Worm (Caenorhabditis elegans) whole organism, L2 larva: ENCODE results near the gene F53F1.3.
A peak's percentile ranks its signal among the peaks of the same experiment; 100 is the strongest.

Source experiments
- C34F6.9 ChIP-seq: fragments of 150-350 bp; optimal IDR thresholded peaks from 2 replicates; lab custom pipeline; 2014; ENCODE audit warnings: missing biosample characterization, missing genetic modification characterization
- F13H6.1 ChIP-seq: sonication (generic microtip); optimal IDR thresholded peaks from 2 replicates; lab custom pipeline; 2016; ENCODE audit warnings: missing genetic modification characterization, missing compliant biosample characterization
- R02D3.7 ChIP-seq: fragments of 150-350 bp; optimal IDR thresholded peaks from 2 replicates; lab custom pipeline; 2014; ENCODE audit warnings: missing biosample characterization, missing genetic modification characterization
- Y55F3AM.14 ChIP-seq: fragments of 200-800 bp; sonication (Bioruptor generic); optimal IDR thresholded peaks from 2 replicates; lab custom pipeline; 2018; ENCODE audit warnings: mild to moderate bottlenecking, missing genetic modification characterization, missing compliant biosample characterization
- alr-1 ChIP-seq: fragments of 150-350 bp; optimal IDR thresholded peaks from 2 replicates; lab custom pipeline; 2014; ENCODE audit warnings: missing biosample characterization, missing genetic modification characterization
- aly-2 ChIP-seq: fragments of 150-350 bp; optimal IDR thresholded peaks from 2 replicates; lab custom pipeline; 2014; ENCODE audit warnings: missing biosample characterization, missing genetic modification characterization
- blmp-1 ChIP-seq: sonication (generic microtip); optimal IDR thresholded peaks from 2 replicates; lab custom pipeline; 2017; ENCODE audit warnings: missing genetic modification characterization, mild to moderate bottlenecking, missing compliant biosample characterization, antibody characterized with exemption, moderate library complexity; ENCODE audit not compliant: insufficient read depth
- ceh-16 ChIP-seq: fragments of 150-350 bp; optimal IDR thresholded peaks from 2 replicates; lab custom pipeline; 2014; ENCODE audit warnings: missing biosample characterization, missing genetic modification characterization
- ceh-82 ChIP-seq: fragments of 150-350 bp; optimal IDR thresholded peaks from 2 replicates; lab custom pipeline; 2014; ENCODE audit warnings: missing biosample characterization, missing genetic modification characterization
- crh-2 ChIP-seq: sonication (generic microtip); optimal IDR thresholded peaks from 2 replicates; lab custom pipeline; 2017; ENCODE audit warnings: missing biosample characterization, missing genetic modification characterization
- dmd-4 ChIP-seq: sonication (generic microtip); optimal IDR thresholded peaks from 2 replicates; lab custom pipeline; 2017; ENCODE audit warnings: missing biosample characterization, missing genetic modification characterization
- elt-1 ChIP-seq: fragments of 150-350 bp; optimal IDR thresholded peaks from 2 replicates; lab custom pipeline; 2014; ENCODE audit warnings: missing biosample characterization, missing genetic modification characterization
- elt-3 ChIP-seq: sonication (generic microtip); optimal IDR thresholded peaks from 2 replicates; lab custom pipeline; 2017; ENCODE audit warnings: missing biosample characterization, missing genetic modification characterization
- fos-1 ChIP-seq: fragments of 150-350 bp; optimal IDR thresholded peaks from 2 replicates; lab custom pipeline; 2014; ENCODE audit warnings: missing biosample characterization, missing genetic modification characterization
- lin-11 ChIP-seq: fragments of 150-350 bp; sonication (generic microtip); optimal IDR thresholded peaks from 2 replicates; lab custom pipeline; 2014; ENCODE audit warnings: missing biosample characterization, missing genetic modification characterization, inconsistent platforms, mixed read lengths
- lin-13 ChIP-seq: fragments of 150-350 bp; optimal IDR thresholded peaks from 2 replicates; lab custom pipeline; 2014; ENCODE audit warnings: missing biosample characterization, missing genetic modification reagents, missing genetic modification characterization
- lin-39 ChIP-seq: fragments of 150-350 bp; optimal IDR thresholded peaks from 2 replicates; lab custom pipeline; 2014; ENCODE audit warnings: missing biosample characterization, missing genetic modification reagents, missing genetic modification characterization
- lsy-2 ChIP-seq, 2 experiments: fragments of 150-350 bp in 1 of 2; sonication (generic microtip) in 1 of 2; optimal IDR thresholded peaks; 2 replicates each; lab custom pipeline; 2014 to 2017; ENCODE audit warnings: missing biosample characterization in 2 of 2, missing genetic modification characterization in 2 of 2
- mbf-1 ChIP-seq: sonication (generic microtip); optimal IDR thresholded peaks from 2 replicates; lab custom pipeline; 2017; ENCODE audit warnings: missing biosample characterization, missing genetic modification characterization
- nhr-10 ChIP-seq: sonication (generic microtip); optimal IDR thresholded peaks from 2 replicates; lab custom pipeline; 2017; ENCODE audit warnings: missing biosample characterization, missing genetic modification characterization
- nhr-12 ChIP-seq: fragments of 150-350 bp; optimal IDR thresholded peaks from 2 replicates; lab custom pipeline; 2014; ENCODE audit warnings: missing biosample characterization, missing genetic modification characterization
- nhr-129 ChIP-seq: fragments of 150-350 bp; optimal IDR thresholded peaks from 2 replicates; lab custom pipeline; 2014; ENCODE audit warnings: missing biosample characterization, missing genetic modification characterization
- nhr-21 ChIP-seq: fragments of 150-350 bp; optimal IDR thresholded peaks from 2 replicates; lab custom pipeline; 2014; ENCODE audit warnings: missing biosample characterization, missing genetic modification characterization
- nhr-23 ChIP-seq: fragments of 150-350 bp; optimal IDR thresholded peaks from 2 replicates; lab custom pipeline; 2014; ENCODE audit warnings: missing biosample characterization, missing genetic modification reagents, missing genetic modification characterization
- nhr-237 ChIP-seq: fragments of 150-350 bp; optimal IDR thresholded peaks from 2 replicates; lab custom pipeline; 2014; ENCODE audit warnings: missing biosample characterization, missing genetic modification characterization
- nhr-25 ChIP-seq: fragments of 150-350 bp; sonication (generic microtip); optimal IDR thresholded peaks from 3 replicates; lab custom pipeline; 2014; ENCODE audit warnings: missing biosample characterization, missing genetic modification characterization
- nhr-6 ChIP-seq: fragments of 150-350 bp; optimal IDR thresholded peaks from 2 replicates; lab custom pipeline; 2014; ENCODE audit warnings: missing biosample characterization, missing genetic modification characterization
- nhr-77 ChIP-seq: fragments of 150-350 bp; optimal IDR thresholded peaks from 2 replicates; lab custom pipeline; 2014; ENCODE audit warnings: missing biosample characterization, missing genetic modification characterization
- peb-1 ChIP-seq: fragments of 150-350 bp; optimal IDR thresholded peaks from 2 replicates; lab custom pipeline; 2014; ENCODE audit warnings: missing biosample characterization, missing genetic modification characterization
- sem-4 ChIP-seq: fragments of 150-350 bp; optimal IDR thresholded peaks from 2 replicates; lab custom pipeline; 2014; ENCODE audit warnings: missing biosample characterization, missing genetic modification reagents, missing genetic modification characterization
- skn-1 ChIP-seq: sonication (generic microtip); optimal IDR thresholded peaks from 2 replicates; lab custom pipeline; 2017; ENCODE audit warnings: missing biosample characterization, missing genetic modification characterization
- sma-3 ChIP-seq: sonication (generic microtip); optimal IDR thresholded peaks from 2 replicates; lab custom pipeline; 2016; ENCODE audit warnings: missing genetic modification reagents, missing genetic modification characterization, missing compliant biosample characterization
- sma-9 ChIP-seq, 2 experiments: fragments of 150-350 bp in 1 of 2; sonication (generic microtip) in 1 of 2; optimal IDR thresholded peaks; 2 replicates each; lab custom pipeline; 2014 to 2016; ENCODE audit warnings: missing genetic modification characterization in 2 of 2, mild to moderate bottlenecking in 1 of 2, missing biosample characterization in 1 of 2, missing compliant biosample characterization in 1 of 2, missing genetic modification reagents in 1 of 2, moderate library complexity in 1 of 2
- unc-55 ChIP-seq: fragments of 150-350 bp; sonication (generic microtip); optimal IDR thresholded peaks from 3 replicates; lab custom pipeline; 2014; ENCODE audit warnings: missing biosample characterization, missing genetic modification reagents, missing genetic modification characterization
- unc-62 ChIP-seq: fragments of 150-350 bp; optimal IDR thresholded peaks from 2 replicates; lab custom pipeline; 2014; ENCODE audit warnings: missing biosample characterization, missing genetic modification reagents, missing genetic modification characterization
- zag-1 ChIP-seq: fragments of 150-350 bp; optimal IDR thresholded peaks from 2 replicates; lab custom pipeline; 2014; ENCODE audit warnings: missing biosample characterization, missing genetic modification characterization
- ztf-1 ChIP-seq: fragments of 200-800 bp; sonication (Bioruptor generic); conservative IDR thresholded peaks from 2 replicates; pipeline ENCODE4 v1.3.6; 2022; ENCODE audit warnings: missing genetic modification characterization, missing compliant biosample characterization
- ztf-11 ChIP-seq: sonication (generic microtip); optimal IDR thresholded peaks from 2 replicates; lab custom pipeline; 2017; ENCODE audit warnings: missing biosample characterization, missing genetic modification characterization
- ztf-4 ChIP-seq: fragments of 150-350 bp; optimal IDR thresholded peaks from 2 replicates; lab custom pipeline; 2014; ENCODE audit warnings: missing biosample characterization, missing genetic modification characterization

Gene F53F1.3

DNA sequence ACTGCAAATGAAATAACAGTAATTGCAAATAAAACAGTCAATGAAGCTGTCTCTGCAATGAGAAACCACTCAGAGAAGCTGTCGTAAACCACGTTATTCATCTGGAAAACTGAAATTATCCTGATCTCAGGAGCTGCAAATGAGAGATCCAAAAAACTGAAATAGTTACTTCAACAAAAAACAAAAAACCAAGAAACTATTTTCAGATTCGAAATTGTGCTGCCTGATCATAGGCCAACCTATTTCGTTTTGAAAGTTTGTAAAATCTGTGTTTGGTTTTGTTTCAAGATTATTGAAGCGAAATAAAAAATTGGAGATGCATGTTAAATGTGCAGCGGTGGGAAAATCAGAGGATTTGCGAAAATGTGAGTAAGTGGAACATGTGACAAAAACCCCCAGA lies 12.6 kb downstream of the F53F1.3 start, which contains the start of gene srv-8:
srv-8 (minus strand) TSS at position 101 of the 400 bp plus-strand sequence.
- TF ChIP-seq lin-13 (GFP tag; lab: Kevin White, UChicago) = no peak
- no peak for TF ChIP-seq nhr-129 (tag; lab: Kevin White, UChicago)
- no peak for TF ChIP-seq alr-1 (tag; lab: Kevin White, UChicago)
- TF ChIP-seq ztf-4 = no peak
- no peak for TF ChIP-seq sma-3
- no peak for TF ChIP-seq zag-1 (tag; lab: Kevin White, UChicago)
- no peak for TF ChIP-seq lin-39 (tag; lab: Kevin White, UChicago)
- no peak for TF ChIP-seq blmp-1
- TF ChIP-seq unc-55 (GFP tag; lab: Kevin White, UChicago) = no peak
- TF ChIP-seq nhr-23 (tag; lab: Kevin White, UChicago) = no peak
- no peak for TF ChIP-seq lin-11 (tag; lab: Kevin White, UChicago)
- no peak for TF ChIP-seq nhr-25 (tag; lab: Kevin White, UChicago)
- TF ChIP-seq crh-2 (tag; lab: Kevin White, UChicago) = no peak
- TF ChIP-seq dmd-4 (tag; lab: Kevin White, UChicago) = no peak
- no peak for TF ChIP-seq ceh-82 (tag; lab: Kevin White, UChicago)
- TF ChIP-seq nhr-10 (tag; lab: Kevin White, UChicago) = no peak
- TF ChIP-seq sma-9 (GFP tag; optimal IDR thresholded peaks at IDR 0.05; lab: Kevin White, UChicago) = no peak
- TF ChIP-seq sma-9 (tag; optimal IDR thresholded peaks at IDR 0.05; lab: Kevin White, UChicago) = no peak

DNA sequence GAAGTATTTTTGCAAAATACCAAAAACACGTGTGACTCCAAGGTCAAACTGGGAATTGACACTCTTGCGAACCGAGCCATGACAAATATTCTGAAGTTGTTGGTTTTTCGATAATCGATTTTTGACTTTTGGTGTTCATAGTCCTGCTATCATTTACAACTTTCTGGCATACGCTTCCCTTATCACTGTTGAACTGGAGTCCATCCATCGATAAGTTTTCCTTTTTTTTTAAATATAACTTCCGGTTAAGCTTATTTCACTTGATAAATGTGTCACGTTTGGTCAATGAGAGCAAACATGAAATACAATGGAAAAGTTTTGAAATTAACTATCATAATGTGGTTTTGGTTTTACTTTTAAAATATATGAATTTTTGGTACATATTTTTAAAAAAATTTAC lies 13.7 kb downstream of the F53F1.3 start:
- TF ChIP-seq fos-1 = peak; percentile 95
- peak; percentile 17 for TF ChIP-seq crh-2 (tag; lab: Kevin White, UChicago)
- peak; percentile 17 for TF ChIP-seq sma-9 (GFP tag; optimal IDR thresholded peaks at IDR 0.05; lab: Kevin White, UChicago)
- TF ChIP-seq sma-9 (tag; optimal IDR thresholded peaks at IDR 0.05; lab: Kevin White, UChicago) = no peak
- TF ChIP-seq elt-3 = no peak

DNA sequence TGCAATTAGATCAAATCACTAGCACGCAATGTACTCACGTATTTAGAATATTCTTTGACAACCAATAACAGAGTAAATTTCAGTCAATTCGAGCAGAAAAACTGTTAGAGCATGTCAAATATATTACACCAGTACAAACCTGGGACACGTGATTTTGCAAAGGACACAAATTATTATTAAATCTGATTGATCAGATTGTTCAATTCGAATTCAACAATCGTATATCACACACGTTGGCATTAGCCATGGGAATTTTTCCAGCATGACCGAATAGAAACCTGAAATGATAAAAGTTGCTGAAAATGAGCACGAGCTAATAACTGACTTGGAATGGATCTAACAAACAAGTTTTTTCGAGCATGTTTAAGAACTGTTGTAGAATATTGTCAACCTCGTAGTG lies 15.0 kb downstream of the F53F1.3 start, which contains the start of gene srv-9:
srv-9 (minus strand) TSS at position 101 of the 400 bp plus-strand sequence.
- TF ChIP-seq aly-2 (tag; lab: Kevin White, UChicago) (no peak), ztf-4 (no peak), nhr-21 (tag; lab: Kevin White, UChicago) (no peak), zag-1 (tag; lab: Kevin White, UChicago) (no peak), ztf-11 (tag; lab: Kevin White, UChicago) (no peak), nhr-6 (tag; lab: Kevin White, UChicago) (no peak), elt-1 (tag; lab: Kevin White, UChicago) (no peak), alr-1 (tag; lab: Kevin White, UChicago) (no peak), nhr-10 (tag; lab: Kevin White, UChicago) (no peak), F13H6.1 (no peak), skn-1 (tag; lab: Kevin White, UChicago) (no peak), mbf-1 (no peak), sem-4 (tag; lab: Kevin White, UChicago) (no peak), nhr-25 (tag; lab: Kevin White, UChicago) (no peak), elt-3 (no peak), dmd-4 (tag; lab: Kevin White, UChicago) (no peak), lsy-2 (tag; optimal IDR thresholded peaks at IDR 0.05; lab: Kevin White, UChicago) (no peak), lin-11 (tag; lab: Kevin White, UChicago) (no peak), nhr-23 (tag; lab: Kevin White, UChicago) (no peak)

DNA sequence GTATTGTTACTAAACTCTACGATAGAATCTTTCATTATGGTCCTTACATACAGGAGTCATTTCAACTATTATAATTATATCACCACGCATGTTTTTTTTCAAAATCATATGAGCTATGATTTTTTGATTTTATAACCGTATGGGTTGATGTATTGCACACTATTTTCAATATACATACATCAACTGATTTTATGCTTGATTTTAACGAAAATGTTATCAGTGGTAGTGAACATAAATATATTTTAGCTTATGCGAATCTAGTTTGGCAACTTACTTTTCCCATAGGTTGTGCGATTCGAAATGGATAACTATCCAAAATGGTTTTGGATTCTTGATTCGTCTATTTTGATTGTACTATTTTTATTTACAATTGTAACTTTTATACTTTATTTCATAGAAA lies 15.6 kb downstream of the F53F1.3 start, which contains the start of gene srv-10:
srv-10 (plus strand) TSS at position 301 of the 400 bp plus-strand sequence.
- TF ChIP-seq nhr-237 (tag; lab: Kevin White, UChicago) = no peak
- TF ChIP-seq aly-2 (tag; lab: Kevin White, UChicago) = no peak
- no peak for TF ChIP-seq lin-39 (tag; lab: Kevin White, UChicago)
- no peak for TF ChIP-seq unc-55 (GFP tag; lab: Kevin White, UChicago)
- TF ChIP-seq R02D3.7 = no peak
- no peak for TF ChIP-seq lin-11 (tag; lab: Kevin White, UChicago)
- TF ChIP-seq skn-1 (tag; lab: Kevin White, UChicago) = no peak
- no peak for TF ChIP-seq C34F6.9
- TF ChIP-seq alr-1 (tag; lab: Kevin White, UChicago) = no peak
- TF ChIP-seq nhr-129 (tag; lab: Kevin White, UChicago) = no peak
- TF ChIP-seq dmd-4 (tag; lab: Kevin White, UChicago) = no peak

DNA sequence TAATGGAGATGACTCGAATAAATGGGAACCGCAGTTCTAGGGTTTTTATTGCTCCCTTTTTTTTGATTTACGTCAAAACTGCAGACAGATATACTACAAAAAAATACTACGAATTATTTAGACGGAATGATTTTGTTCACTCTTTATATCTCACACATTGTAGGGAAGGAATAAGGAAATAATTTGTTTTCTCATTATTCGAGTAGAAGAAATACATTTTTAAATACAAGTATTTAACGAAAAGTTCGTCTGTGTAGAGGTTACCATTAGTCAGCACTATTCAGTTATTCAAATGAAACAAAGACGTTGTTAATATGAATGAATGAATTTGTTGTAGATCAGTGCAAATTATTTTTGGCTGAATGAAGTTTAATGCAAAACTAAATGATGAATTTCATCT lies 18.7 kb downstream of the F53F1.3 start, which contains the start of gene srd-18:
srd-18 (minus strand) TSS at position 101 of the 400 bp plus-strand sequence.
- TF ChIP-seq peb-1 (no peak), nhr-129 (tag; lab: Kevin White, UChicago) (no peak), alr-1 (tag; lab: Kevin White, UChicago) (no peak), fos-1 (no peak), lin-39 (tag; lab: Kevin White, UChicago) (no peak), lsy-2 (tag; optimal IDR thresholded peaks at IDR 0.05; lab: Kevin White, UChicago) (no peak), ztf-4 (no peak), ztf-11 (tag; lab: Kevin White, UChicago) (no peak), unc-62 (GFP tag; lab: Kevin White, UChicago) (no peak), ceh-16 (tag; lab: Kevin White, UChicago) (no peak), ztf-1 (GFP tag; lab: Robert Waterston, UW) (no peak), nhr-25 (tag; lab: Kevin White, UChicago) (no peak), nhr-12 (tag; lab: Kevin White, UChicago) (no peak), nhr-77 (no peak), ceh-82 (tag; lab: Kevin White, UChicago) (no peak), elt-3 (no peak), sma-9 (GFP tag; optimal IDR thresholded peaks at IDR 0.05; lab: Kevin White, UChicago) (no peak), sma-9 (tag; optimal IDR thresholded peaks at IDR 0.05; lab: Kevin White, UChicago) (no peak), Y55F3AM.14 (GFP tag; lab: Kevin White, UChicago) (no peak), nhr-10 (tag; lab: Kevin White, UChicago) (no peak)
